Fruit fly (Drosophila melanogaster) whole organism, prepupa: ENCODE results near the gene CG42819.
A peak's percentile ranks its signal among the peaks of the same experiment; 100 is the strongest.

Experiments used
- Blimp-1 ChIP-seq: fragments of 200-800 bp; sonication (Bioruptor generic); optimal IDR thresholded peaks from 3 replicates; lab custom pipeline; 2017; ENCODE audit warnings: missing biosample characterization, missing genetic modification characterization, mild to moderate bottlenecking, moderate library complexity, missing genetic modification reagents
- CG10669 ChIP-seq: fragments of 200-800 bp; sonication (Bioruptor generic); optimal IDR thresholded peaks from 3 replicates; lab custom pipeline; 2018; ENCODE audit warnings: missing biosample characterization, mild to moderate bottlenecking, missing genetic modification characterization, moderate library complexity
- CG15336 ChIP-seq: fragments of 200-800 bp; sonication (Bioruptor generic); IDR thresholded peaks from 2 replicates; pipeline ENCODE4 v1.3.6; 2022; ENCODE audit warnings: missing biosample characterization, missing genetic modification characterization
- CG3919 ChIP-seq: fragments of 200-800 bp; sonication (Bioruptor generic); optimal IDR thresholded peaks from 3 replicates; lab custom pipeline; 2016; ENCODE audit warnings: missing biosample characterization, missing genetic modification characterization
- CG4318 ChIP-seq: fragments of 200-800 bp; sonication (Bioruptor generic); optimal IDR thresholded peaks from 3 replicates; lab custom pipeline; 2017; ENCODE audit warnings: missing biosample characterization, mild to moderate bottlenecking, missing genetic modification characterization
- CG6163 ChIP-seq: fragments of 200-800 bp; sonication (Bioruptor generic); IDR thresholded peaks from 3 replicates; pipeline ENCODE4 v1.3.6; 2022; ENCODE audit warnings: missing biosample characterization, missing genetic modification characterization
- CG6276 ChIP-seq: fragments of 200-800 bp; sonication (Bioruptor generic); optimal IDR thresholded peaks from 2 replicates; lab custom pipeline; 2017; ENCODE audit warnings: missing biosample characterization, mild to moderate bottlenecking, missing genetic modification characterization
- CG8119 ChIP-seq: fragments of 200-800 bp; sonication (Bioruptor generic); IDR thresholded peaks from 3 replicates; pipeline ENCODE4 v1.3.6; 2022; ENCODE audit warnings: missing biosample characterization, missing genetic modification characterization
- CG9139 ChIP-seq: fragments of 200-800 bp; sonication (Bioruptor generic); optimal IDR thresholded peaks from 3 replicates; lab custom pipeline; 2017; ENCODE audit warnings: missing biosample characterization, mild to moderate bottlenecking, missing genetic modification characterization
- Eip75B ChIP-seq: fragments of 200-800 bp; sonication (Bioruptor generic); optimal IDR thresholded peaks from 3 replicates; lab custom pipeline; 2016; ENCODE audit warnings: missing biosample characterization, missing genetic modification characterization
- Eip78C ChIP-seq: fragments of 200-800 bp; sonication (Bioruptor generic); peaks from one replicate; lab custom pipeline; 2016; ENCODE audit warnings: missing biosample characterization, missing genetic modification characterization
- Eip93F ChIP-seq: fragments of 200-800 bp; sonication (Bioruptor generic); optimal IDR thresholded peaks from 2 replicates; lab custom pipeline; 2016; ENCODE audit warnings: missing biosample characterization, mild to moderate bottlenecking, missing genetic modification characterization
- Ets21C ChIP-seq: fragments of 200-800 bp; sonication (Bioruptor generic); optimal IDR thresholded peaks from 3 replicates; lab custom pipeline; 2016; ENCODE audit warnings: missing biosample characterization, missing genetic modification characterization
- Gug ChIP-seq: fragments of 200-800 bp; sonication (Bioruptor generic); IDR thresholded peaks from 2 replicates; pipeline ENCODE4 v1.3.6; 2022; ENCODE audit warnings: missing biosample characterization, missing genetic modification characterization
- Hr38 ChIP-seq: sonication (Bioruptor generic); optimal IDR thresholded peaks from 2 replicates; lab custom pipeline; 2016; ENCODE audit warnings: missing biosample characterization, missing genetic modification characterization
- Hr4 ChIP-seq: fragments of 200-800 bp; sonication (Bioruptor generic); optimal IDR thresholded peaks from 3 replicates; lab custom pipeline; 2016; ENCODE audit warnings: missing biosample characterization, missing genetic modification characterization
- Met ChIP-seq: fragments of 200-800 bp; sonication (Bioruptor generic); optimal IDR thresholded peaks from 3 replicates; lab custom pipeline; 2016; ENCODE audit warnings: missing biosample characterization, missing genetic modification characterization
- OdsH ChIP-seq: fragments of 200-800 bp; sonication (Bioruptor generic); optimal IDR thresholded peaks from 3 replicates; lab custom pipeline; 2016; ENCODE audit warnings: missing biosample characterization, missing genetic modification characterization
- Smox ChIP-seq: fragments of 200-800 bp; sonication (Bioruptor generic); optimal IDR thresholded peaks from 3 replicates; lab custom pipeline; 2016; ENCODE audit warnings: missing biosample characterization, missing genetic modification characterization
- Sox102F ChIP-seq: fragments of 200-800 bp; sonication (Bioruptor generic); optimal IDR thresholded peaks from 2 replicates; lab custom pipeline; 2016; ENCODE audit warnings: missing biosample characterization, mild to moderate bottlenecking, missing genetic modification characterization
- Sox14 ChIP-seq: fragments of 200-800 bp; sonication (Bioruptor generic); optimal IDR thresholded peaks from 3 replicates; lab custom pipeline; 2016; ENCODE audit warnings: missing biosample characterization, missing genetic modification characterization
- Sox15 ChIP-seq: fragments of 200-800 bp; sonication (Bioruptor generic); optimal IDR thresholded peaks from 3 replicates; lab custom pipeline; 2016; ENCODE audit warnings: missing biosample characterization, missing genetic modification characterization
- acj6 ChIP-seq: fragments of 200-800 bp; sonication (Bioruptor generic); optimal IDR thresholded peaks from 3 replicates; lab custom pipeline; 2016; ENCODE audit warnings: missing biosample characterization, missing genetic modification characterization
- cyc ChIP-seq: fragments of 200-800 bp; sonication (Bioruptor generic); optimal IDR thresholded peaks from 3 replicates; lab custom pipeline; 2016; ENCODE audit warnings: missing biosample characterization, missing genetic modification characterization
- dsx ChIP-seq: fragments of 200-800 bp; optimal IDR thresholded peaks from 3 replicates; lab custom pipeline; 2019; ENCODE audit warnings: missing biosample characterization, mild to moderate bottlenecking, missing genetic modification characterization, moderate library complexity; ENCODE audit not compliant: poor library complexity, severe bottlenecking
- fd59A ChIP-seq: fragments of 200-800 bp; sonication (Bioruptor generic); optimal IDR thresholded peaks from 2 replicates; lab custom pipeline; 2017; ENCODE audit warnings: missing biosample characterization, mild to moderate bottlenecking, missing genetic modification characterization, missing genetic modification reagents
- fd85E ChIP-seq: fragments of 200-800 bp; sonication (Bioruptor generic); optimal IDR thresholded peaks from 3 replicates; lab custom pipeline; 2016; ENCODE audit warnings: missing biosample characterization, missing genetic modification characterization
- lz ChIP-seq: fragments of 200-800 bp; sonication (Bioruptor generic); optimal IDR thresholded peaks from 3 replicates; lab custom pipeline; 2016; ENCODE audit warnings: missing biosample characterization, missing genetic modification characterization
- salr ChIP-seq, 2 experiments: fragments of 200-800 bp; sonication (Bioruptor generic); optimal IDR thresholded peaks; 3 replicates each; lab custom pipeline; 2016 to 2018; ENCODE audit warnings: missing biosample characterization in 2 of 2, missing genetic modification characterization in 2 of 2, mild to moderate bottlenecking in 1 of 2
- ss ChIP-seq, 2 experiments: fragments of 200-800 bp; sonication (Bioruptor generic); optimal IDR thresholded peaks; 2 replicates in 1 of 2; 3 replicates in 1 of 2; lab custom pipeline; 2017 to 2018; ENCODE audit warnings: mild to moderate bottlenecking in 2 of 2, missing biosample characterization in 2 of 2, missing genetic modification characterization in 2 of 2, moderate library complexity in 1 of 2
- svp ChIP-seq: fragments of 200-800 bp; sonication (Bioruptor generic); peaks from one replicate; lab custom pipeline; 2016; ENCODE audit warnings: missing biosample characterization, missing genetic modification characterization
- topi ChIP-seq: fragments of 200-800 bp; sonication (Bioruptor generic); optimal IDR thresholded peaks from 3 replicates; lab custom pipeline; 2016; ENCODE audit warnings: missing biosample characterization, missing genetic modification characterization
- vri ChIP-seq: fragments of 200-800 bp; sonication (Bioruptor generic); optimal IDR thresholded peaks from 3 replicates; lab custom pipeline; 2016; ENCODE audit warnings: missing biosample characterization, mild to moderate bottlenecking, missing genetic modification characterization

Gene CG42819

dm6 chr2L:8361204-8361952 is 27.8 kb downstream of the CG42819 start (continued):
- peak; percentile 39; the same call in 1 of the 3 replicates for TF ChIP-seq CG6163 (GFP tag; lab: Robert Waterston, UW)
- TF ChIP-seq ss (GFP tag; optimal IDR thresholded peaks at IDR 0.05; lab: Kevin White, UChicago) = peak; percentile 30 to 62
- no peak for TF ChIP-seq CG3919 (GFP tag; lab: Kevin White, UChicago)
- TF ChIP-seq Sox14 (GFP tag; lab: Kevin White, UChicago) = peak; percentile 50
- peak; percentile 41 for TF ChIP-seq Blimp-1 (GFP tag; lab: Kevin White, UChicago)
- TF ChIP-seq Met (GFP tag; lab: Kevin White, UChicago) = peak; percentile 77
- TF ChIP-seq Ets21C (GFP tag; lab: Kevin White, UChicago) = peak; percentile 40
- TF ChIP-seq Hr38 (GFP tag; lab: Kevin White, UChicago) = no peak
- TF ChIP-seq lz = peak; percentile 46
- peak; percentile 42 for TF ChIP-seq topi (GFP tag; lab: Kevin White, UChicago)
- peak; percentile 49 for TF ChIP-seq cyc (GFP tag; lab: Kevin White, UChicago)
- peak; percentile 17 for TF ChIP-seq fd85E (GFP tag; lab: Kevin White, UChicago)
- TF ChIP-seq svp (GFP tag; lab: Kevin White, UChicago) = peak; percentile 85
- TF ChIP-seq salr (GFP tag; optimal IDR thresholded peaks at IDR 0.05; lab: Kevin White, UChicago) = peak in 1 of 2 experiments; percentile 52
- peak; percentile 62 for TF ChIP-seq Eip75B (GFP tag; lab: Kevin White, UChicago)
- TF ChIP-seq CG15336 (GFP tag; lab: Robert Waterston, UW) = peak; percentile 63
- peak; percentile 80 for TF ChIP-seq Hr4 (GFP tag; lab: Kevin White, UChicago)
- TF ChIP-seq OdsH (GFP tag; lab: Kevin White, UChicago) = peak; percentile 69
- TF ChIP-seq CG9139 (GFP tag; lab: Kevin White, UChicago) = no peak
- TF ChIP-seq dsx (GFP tag; lab: Kevin White, UChicago) = peak; percentile 28
- TF ChIP-seq Gug (GFP tag; lab: Robert Waterston, UW) = 0 out of 2 replicates have a peak, but pooled peaks have one; percentile 25
- TF ChIP-seq, all 60 proteins: peak for 47

DNA sequence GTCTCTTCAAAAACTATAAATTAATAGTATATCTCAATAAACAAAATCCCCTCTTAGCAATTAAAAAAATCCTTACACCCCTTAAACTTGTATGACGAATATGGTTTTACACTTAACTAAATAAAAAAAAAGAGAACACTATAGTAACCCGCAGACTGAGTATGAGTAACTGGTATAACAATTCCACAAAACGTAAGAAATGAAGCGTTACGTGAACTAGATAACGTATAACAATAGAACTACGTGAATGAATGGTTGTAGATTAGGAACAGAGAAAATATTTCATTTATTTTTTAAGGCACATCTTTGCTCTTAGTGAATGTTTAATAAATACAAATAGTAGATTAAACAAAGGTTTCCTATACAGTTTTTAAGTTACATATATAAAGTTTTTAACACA is 33.7 kb downstream of the CG42819 start:
- TF ChIP-seq lz = no peak
- no peak for TF ChIP-seq Eip75B (GFP tag; lab: Kevin White, UChicago)
- TF ChIP-seq CG10669 (GFP tag; lab: Kevin White, UChicago) = no peak
- TF ChIP-seq CG15336 (GFP tag; lab: Robert Waterston, UW) = no peak
- no peak for TF ChIP-seq fd85E (GFP tag; lab: Kevin White, UChicago)
- TF ChIP-seq Gug (GFP tag; lab: Robert Waterston, UW) = no peak
- TF ChIP-seq acj6 (GFP tag; lab: Kevin White, UChicago) = no peak
- no peak for TF ChIP-seq CG6163 (GFP tag; lab: Robert Waterston, UW)
- TF ChIP-seq Hr38 (GFP tag; lab: Kevin White, UChicago) = no peak
- TF ChIP-seq CG6276 (GFP tag; lab: Kevin White, UChicago) = no peak
- TF ChIP-seq vri (GFP tag; lab: Kevin White, UChicago) = no peak
- no peak for TF ChIP-seq Sox15 (GFP tag; lab: Kevin White, UChicago)
- no peak for TF ChIP-seq Sox14 (GFP tag; lab: Kevin White, UChicago)
- no peak for TF ChIP-seq CG4318 (GFP tag; lab: Kevin White, UChicago)
- TF ChIP-seq fd59A = no peak
- no peak for TF ChIP-seq Smox (GFP tag; lab: Kevin White, UChicago)
- TF ChIP-seq Sox102F (GFP tag; lab: Kevin White, UChicago) = no peak
- no peak for TF ChIP-seq Eip78C
- TF ChIP-seq CG8119 (GFP tag; lab: Robert Waterston, UW) = no peak

DNA sequence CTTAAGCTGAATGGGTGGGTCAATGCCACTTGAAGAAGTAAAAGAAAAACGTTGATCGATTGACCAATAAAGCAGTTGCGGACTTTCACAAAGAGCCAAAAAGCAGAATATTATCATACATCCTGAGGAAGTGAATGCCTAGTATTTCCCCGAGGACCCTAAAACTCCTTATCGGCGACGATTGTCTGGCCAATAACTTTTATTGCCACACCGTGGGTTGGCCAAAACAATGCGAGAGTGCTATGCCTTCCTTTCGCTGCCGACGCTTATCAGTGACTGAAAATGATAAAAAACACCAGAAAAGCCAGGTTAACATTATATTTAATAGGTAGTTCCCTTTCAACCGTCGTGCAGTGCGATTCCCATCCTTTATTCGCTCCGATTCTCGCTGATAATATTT is 37.3 kb downstream of the CG42819 start, which contains the start of gene Mur29B:
Gene Mur29B (plus strand): TSS at position 324 of the 400 bp plus-strand sequence.
- TF ChIP-seq vri (GFP tag; lab: Kevin White, UChicago) (peak; percentile 50), cyc (GFP tag; lab: Kevin White, UChicago) (no peak)

DNA sequence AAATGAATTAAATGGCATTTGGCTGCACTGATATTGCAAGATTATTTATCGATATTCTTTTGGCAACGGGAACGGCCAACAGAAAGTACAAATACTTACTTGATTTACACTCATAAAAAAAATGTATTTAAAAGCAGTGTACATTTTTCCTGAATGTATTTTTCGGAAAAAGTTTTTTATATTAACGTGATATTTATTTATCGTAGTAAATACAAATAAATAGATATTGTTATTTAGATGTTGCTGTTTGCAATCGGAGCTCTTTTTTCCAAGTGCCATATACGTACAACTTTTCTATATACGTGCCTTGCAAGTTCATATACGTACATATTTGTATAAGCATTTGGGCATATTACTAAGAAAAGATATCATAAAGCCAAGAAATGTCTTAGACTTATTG is 37.8 kb downstream of the CG42819 start:
- peak; percentile 21 for TF ChIP-seq cyc (GFP tag; lab: Kevin White, UChicago)
- peak; percentile 26 for TF ChIP-seq topi (GFP tag; lab: Kevin White, UChicago)
- no peak for TF ChIP-seq Eip93F (GFP tag; lab: Kevin White, UChicago)
- peak; percentile 51 for TF ChIP-seq svp (GFP tag; lab: Kevin White, UChicago)
- TF ChIP-seq Met (GFP tag; lab: Kevin White, UChicago) = peak; percentile 31
